Fruit fly (Drosophila melanogaster): ENCODE data around the gene Sse.
A peak's percentile ranks its signal among the peaks of the same experiment; 100 is the strongest.

Sse gene

dm6 chr3L:5637477-5637876 is 24.6 kb downstream of the Sse start:
- peak; percentile 63 for TF ChIP-seq Sp1 (GFP tag; optimal IDR thresholded peaks at IDR 0.05)
- TF ChIP-seq rgr (GFP tag; optimal IDR thresholded peaks at IDR 0.05): peak; percentile 43
- peak; percentile 43 for TF ChIP-seq OdsH (GFP tag; optimal IDR thresholded peaks at IDR 0.05)
- TF ChIP-seq woc (GFP tag; optimal IDR thresholded peaks at IDR 0.05): no peak
- TF ChIP-seq CG9705 (GFP tag; optimal IDR thresholded peaks at IDR 0.05): peak; percentile 25
- no peak for TF ChIP-seq Vsx2 (GFP tag; optimal IDR thresholded peaks at IDR 0.05; ENCODE audit: partially characterized antibody)
- TF ChIP-seq tai (GFP tag; optimal IDR thresholded peaks at IDR 0.05): no peak
- no peak for TF ChIP-seq usp (GFP tag; optimal IDR thresholded peaks at IDR 0.05)
- TF ChIP-seq Jra (GFP tag; optimal IDR thresholded peaks at IDR 0.05): no peak
- TF ChIP-seq CG32264 (GFP tag; optimal IDR thresholded peaks at IDR 0.05): no peak
- TF ChIP-seq jim (GFP tag; optimal IDR thresholded peaks at IDR 0.05): no peak
- peak; percentile 58 for TF ChIP-seq h (GFP tag; optimal IDR thresholded peaks at IDR 0.05)
- TF ChIP-seq dsf (GFP tag; optimal IDR thresholded peaks at IDR 0.05; ENCODE audit: borderline replicate concordance): no peak
- TF ChIP-seq sage (GFP tag; optimal IDR thresholded peaks at IDR 0.05): no peak
- peak; percentile 65 for TF ChIP-seq fru (GFP tag; optimal IDR thresholded peaks at IDR 0.05)
- TF ChIP-seq pan (optimal IDR thresholded peaks at IDR 0.05): no peak
- TF ChIP-seq dl (GFP tag; optimal IDR thresholded peaks at IDR 0.05; ENCODE audit: insufficient read depth in 1 of 2, partially characterized antibody in 2 of 2): no peak
- no peak for TF ChIP-seq Hnf4 (GFP tag; optimal IDR thresholded peaks at IDR 0.05)
- TF ChIP-seq lola (GFP tag; optimal IDR thresholded peaks at IDR 0.05): no peak
- peak; percentile 54 for TF ChIP-seq ey (GFP tag; optimal IDR thresholded peaks at IDR 0.05)
- TF ChIP-seq br (GFP tag; optimal IDR thresholded peaks at IDR 0.05): peak; percentile 31
- TF ChIP-seq Myc (optimal IDR thresholded peaks at IDR 0.05): no peak
- peak; percentile 48 for TF ChIP-seq psq (GFP tag; optimal IDR thresholded peaks at IDR 0.05)
- peak in 1 of 2 experiments; percentile 61 for TF ChIP-seq foxo (GFP tag; optimal IDR thresholded peaks at IDR 0.05)
- no peak for TF ChIP-seq N (GFP tag; optimal IDR thresholded peaks at IDR 0.05)
- no peak for TF ChIP-seq Abd-B (GFP tag; optimal IDR thresholded peaks at IDR 0.05)
- TF ChIP-seq brk (GFP tag; optimal IDR thresholded peaks at IDR 0.05): no peak
- TF ChIP-seq Mio (GFP tag; optimal IDR thresholded peaks at IDR 0.05): no peak
- TF ChIP-seq HLH106 (tag; optimal IDR thresholded peaks at IDR 0.05): peak; percentile 58
- no peak for TF ChIP-seq sv (GFP tag; optimal IDR thresholded peaks at IDR 0.05)
- TF ChIP-seq dmrt93B (GFP tag; optimal IDR thresholded peaks at IDR 0.05): peak; percentile 10
- TF ChIP-seq Rel (GFP tag; optimal IDR thresholded peaks at IDR 0.05): no peak
- no peak for TF ChIP-seq Rel (tag; optimal IDR thresholded peaks at IDR 0.05)
- TF ChIP-seq Hr78 (GFP tag; optimal IDR thresholded peaks at IDR 0.05): no peak
- TF ChIP-seq CrebA (GFP tag; optimal IDR thresholded peaks at IDR 0.05; ENCODE audit: borderline replicate concordance): no peak
- no peak for TF ChIP-seq GATAd (GFP tag; optimal IDR thresholded peaks at IDR 0.05)
- no peak for TF ChIP-seq Hr83 (GFP tag; optimal IDR thresholded peaks at IDR 0.05; ENCODE audit: poor library complexity, severe bottlenecking)
- no peak for TF ChIP-seq Dif (GFP tag; optimal IDR thresholded peaks at IDR 0.05; ENCODE audit: partially characterized antibody)
- TF ChIP-seq Dfd (GFP tag; optimal IDR thresholded peaks at IDR 0.05): no peak

dm6 chr3L:5635237-5636025 is 26.6 kb downstream of the Sse start:
- TF ChIP-seq fru (GFP tag; optimal IDR thresholded peaks at IDR 0.05) (peak; percentile 4), Myc (optimal IDR thresholded peaks at IDR 0.05) (no peak), br (GFP tag; optimal IDR thresholded peaks at IDR 0.05) (no peak), foxo (GFP tag; optimal IDR thresholded peaks at IDR 0.05) (peak in 1 of 2 experiments; percentile 4), CrebA (GFP tag; optimal IDR thresholded peaks at IDR 0.05; ENCODE audit: borderline replicate concordance) (no peak)
